Worm (Caenorhabditis elegans) whole organism, L3 larva: ENCODE data around the gene R186.8.

Source experiments
- R02D3.7 ChIP-seq: fragments of 150-350 bp; optimal IDR thresholded peaks from 2 replicates; lab custom pipeline; 2014; ENCODE audit warnings: missing biosample characterization, missing genetic modification characterization
- ZK546.5 ChIP-seq: sonication (generic microtip); optimal IDR thresholded peaks from 2 replicates; lab custom pipeline; 2017; ENCODE audit warnings: missing biosample characterization, missing genetic modification characterization
- aly-2 ChIP-seq: fragments of 150-350 bp; optimal IDR thresholded peaks from 2 replicates; lab custom pipeline; 2014; ENCODE audit warnings: missing biosample characterization, missing genetic modification characterization
- ceh-16 ChIP-seq: sonication (generic microtip); optimal IDR thresholded peaks from 2 replicates; lab custom pipeline; 2017; ENCODE audit warnings: missing biosample characterization, missing genetic modification characterization
- ceh-28 ChIP-seq: fragments of 150-350 bp; optimal IDR thresholded peaks from 2 replicates; lab custom pipeline; 2014; ENCODE audit warnings: missing biosample characterization, missing genetic modification reagents, missing genetic modification characterization
- ceh-9 ChIP-seq: sonication (generic microtip); optimal IDR thresholded peaks from 2 replicates; lab custom pipeline; 2018; ENCODE audit warnings: missing biosample characterization, missing genetic modification characterization
- egl-27 ChIP-seq: sonication (generic microtip); optimal IDR thresholded peaks from 4 replicates; lab custom pipeline; 2017; ENCODE audit warnings: missing biosample characterization, missing genetic modification reagents, missing genetic modification characterization
- egl-5 ChIP-seq: fragments of 150-350 bp; optimal IDR thresholded peaks from 2 replicates; lab custom pipeline; 2017; ENCODE audit warnings: missing biosample characterization, missing genetic modification reagents, missing genetic modification characterization, inconsistent platforms
- elt-1 ChIP-seq: fragments of 150-350 bp; optimal IDR thresholded peaks from 2 replicates; lab custom pipeline; 2014; ENCODE audit warnings: missing biosample characterization, missing genetic modification characterization
- elt-2 ChIP-seq: sonication (generic microtip); optimal IDR thresholded peaks from 2 replicates; lab custom pipeline; 2016; ENCODE audit warnings: missing genetic modification reagents, mild to moderate bottlenecking, missing genetic modification characterization, missing compliant biosample characterization
- eor-1 ChIP-seq, 2 experiments: fragments of 150-350 bp; optimal IDR thresholded peaks; 2 replicates each; lab custom pipeline; 2014 to 2018; ENCODE audit warnings: missing biosample characterization in 2 of 2, missing genetic modification characterization in 2 of 2
- fkh-10 ChIP-seq: sonication (generic microtip); optimal IDR thresholded peaks from 2 replicates; lab custom pipeline; 2017; ENCODE audit warnings: missing biosample characterization, missing genetic modification reagents, missing genetic modification characterization
- fkh-2 ChIP-seq: fragments of 150-350 bp; optimal IDR thresholded peaks from 2 replicates; lab custom pipeline; 2014; ENCODE audit warnings: missing biosample characterization, missing genetic modification reagents, missing genetic modification characterization
- fos-1 ChIP-seq: fragments of 150-350 bp; optimal IDR thresholded peaks from 2 replicates; lab custom pipeline; 2014; ENCODE audit warnings: missing biosample characterization, missing genetic modification characterization
- hmg-11 ChIP-seq: sonication (generic microtip); optimal IDR thresholded peaks from 2 replicates; lab custom pipeline; 2016; ENCODE audit warnings: missing genetic modification characterization, missing compliant biosample characterization
- jun-1 ChIP-seq: fragments of 150-350 bp; optimal IDR thresholded peaks from 2 replicates; lab custom pipeline; 2014; ENCODE audit warnings: missing biosample characterization, missing genetic modification reagents, missing genetic modification characterization
- lin-15B ChIP-seq: fragments of 150-350 bp; optimal IDR thresholded peaks from 2 replicates; lab custom pipeline; 2014; ENCODE audit warnings: missing biosample characterization, missing genetic modification characterization
- lin-39 ChIP-seq: fragments of 150-350 bp; optimal IDR thresholded peaks from 2 replicates; lab custom pipeline; 2018; ENCODE audit warnings: missing biosample characterization, missing genetic modification reagents, missing genetic modification characterization
- lsy-12 ChIP-seq: sonication (generic microtip); optimal IDR thresholded peaks from 2 replicates; lab custom pipeline; 2016; ENCODE audit warnings: mild to moderate bottlenecking, missing genetic modification characterization, missing compliant biosample characterization
- mdl-1 ChIP-seq: fragments of 150-350 bp; optimal IDR thresholded peaks from 2 replicates; lab custom pipeline; 2014; ENCODE audit warnings: missing biosample characterization, missing genetic modification characterization
- nfya-1 ChIP-seq: sonication (generic microtip); optimal IDR thresholded peaks from 2 replicates; lab custom pipeline; 2017; ENCODE audit warnings: missing genetic modification characterization, mild to moderate bottlenecking, missing compliant biosample characterization, antibody characterized with exemption, moderate library complexity; ENCODE audit not compliant: insufficient read depth
- nhr-11 ChIP-seq: fragments of 150-350 bp; optimal IDR thresholded peaks from 2 replicates; lab custom pipeline; 2014; ENCODE audit warnings: missing biosample characterization, missing genetic modification characterization
- nhr-23 ChIP-seq: fragments of 150-350 bp; optimal IDR thresholded peaks from 2 replicates; lab custom pipeline; 2014; ENCODE audit warnings: missing biosample characterization, missing genetic modification reagents, missing genetic modification characterization
- nhr-237 ChIP-seq: fragments of 150-350 bp; optimal IDR thresholded peaks from 2 replicates; lab custom pipeline; 2014; ENCODE audit warnings: missing biosample characterization, missing genetic modification characterization
- nhr-25 ChIP-seq: sonication (generic microtip); optimal IDR thresholded peaks from 2 replicates; lab custom pipeline; 2017; ENCODE audit warnings: missing biosample characterization, missing genetic modification characterization
- nhr-28 ChIP-seq: fragments of 150-350 bp; optimal IDR thresholded peaks from 2 replicates; lab custom pipeline; 2014; ENCODE audit warnings: missing biosample characterization, missing genetic modification characterization
- nhr-67 ChIP-seq: fragments of 150-350 bp; optimal IDR thresholded peaks from 2 replicates; lab custom pipeline; 2014; ENCODE audit warnings: missing biosample characterization, missing genetic modification characterization
- nhr-76 ChIP-seq: fragments of 150-350 bp; sonication (generic microtip); optimal IDR thresholded peaks from 5 replicates; lab custom pipeline; 2014; ENCODE audit warnings: missing biosample characterization, missing genetic modification characterization
- nhr-77 ChIP-seq: fragments of 150-350 bp; optimal IDR thresholded peaks from 2 replicates; lab custom pipeline; 2014; ENCODE audit warnings: missing biosample characterization, missing genetic modification characterization
- pha-4 ChIP-seq: fragments of 150-350 bp; optimal IDR thresholded peaks from 2 replicates; lab custom pipeline; 2014; ENCODE audit warnings: missing biosample characterization, missing genetic modification reagents, missing genetic modification characterization
- pqm-1 ChIP-seq: fragments of 150-350 bp; optimal IDR thresholded peaks from 2 replicates; lab custom pipeline; 2017; ENCODE audit warnings: missing biosample characterization, missing genetic modification characterization, inconsistent platforms
- sea-2 ChIP-seq: fragments of 150-350 bp; sonication (generic microtip); optimal IDR thresholded peaks from 4 replicates; lab custom pipeline; 2014; ENCODE audit warnings: missing biosample characterization, missing genetic modification reagents, missing genetic modification characterization
- skn-1 ChIP-seq: fragments of 150-350 bp; optimal IDR thresholded peaks from 2 replicates; lab custom pipeline; 2014; ENCODE audit warnings: missing biosample characterization, missing genetic modification characterization
- snpc-4 ChIP-seq: fragments of 150-350 bp; optimal IDR thresholded peaks from 2 replicates; lab custom pipeline; 2014; ENCODE audit warnings: missing biosample characterization, missing genetic modification characterization
- tbx-2 ChIP-seq: sonication (generic microtip); optimal IDR thresholded peaks from 2 replicates; lab custom pipeline; 2016; ENCODE audit warnings: mild to moderate bottlenecking, missing genetic modification characterization, missing compliant biosample characterization
- unc-39 ChIP-seq: sonication (generic microtip); optimal IDR thresholded peaks from 4 replicates; lab custom pipeline; 2017; ENCODE audit warnings: missing biosample characterization, missing genetic modification characterization
- unc-62 ChIP-seq: fragments of 150-350 bp; sonication (generic microtip); optimal IDR thresholded peaks from 4 replicates; lab custom pipeline; 2014; ENCODE audit warnings: missing biosample characterization, missing genetic modification reagents, missing genetic modification characterization
- zag-1 ChIP-seq: fragments of 150-350 bp; optimal IDR thresholded peaks from 2 replicates; lab custom pipeline; 2014; ENCODE audit warnings: missing biosample characterization, missing genetic modification characterization
- ztf-11 ChIP-seq: fragments of 150-350 bp; optimal IDR thresholded peaks from 2 replicates; lab custom pipeline; 2014; ENCODE audit warnings: missing biosample characterization, missing genetic modification characterization

Gene R186.8

ce11 chrV:13009843-13010242 is 42.1 kb upstream of the R186.8 start:
- no peak for TF ChIP-seq lsy-12 (tag; lab: Kevin White, UChicago)
- no peak for TF ChIP-seq fos-1 (tag; lab: Kevin White, UChicago)
- TF ChIP-seq fkh-10 (GFP tag; lab: Kevin White, UChicago), result no peak
- TF ChIP-seq ceh-9 (tag; lab: Kevin White, UChicago), result no peak
- no peak for TF ChIP-seq lin-39 (tag; lab: Kevin White, UChicago)
- no peak for TF ChIP-seq eor-1 (tag; optimal IDR thresholded peaks at IDR 0.05; lab: Kevin White, UChicago)
- no peak for TF ChIP-seq nhr-67
- peak; percentile 58 for TF ChIP-seq nfya-1 (tag; lab: Kevin White, UChicago)
- TF ChIP-seq pqm-1, result no peak
- TF ChIP-seq fkh-2 (tag; lab: Kevin White, UChicago), result no peak
- peak; percentile 23 for TF ChIP-seq egl-5 (tag; lab: Kevin White, UChicago)
- TF ChIP-seq ztf-11 (tag; lab: Kevin White, UChicago), result no peak
- peak; percentile 2 for TF ChIP-seq pha-4
- no peak for TF ChIP-seq sea-2 (GFP tag; lab: Kevin White, UChicago)
- TF ChIP-seq nhr-77 (tag; lab: Kevin White, UChicago), result no peak
- TF ChIP-seq lin-15B, result no peak
- peak; percentile 14 for TF ChIP-seq ceh-28 (tag; lab: Kevin White, UChicago)
- no peak for TF ChIP-seq mdl-1 (tag; lab: Kevin White, UChicago)
- peak; percentile 25 for TF ChIP-seq elt-2 (tag; lab: Kevin White, UChicago)
- no peak for TF ChIP-seq tbx-2 (tag; lab: Kevin White, UChicago)
- no peak for TF ChIP-seq aly-2 (tag; lab: Kevin White, UChicago)
- TF ChIP-seq zag-1 (tag; lab: Kevin White, UChicago), result no peak
- peak; percentile 1 for TF ChIP-seq nhr-25 (tag; lab: Kevin White, UChicago)
- no peak for TF ChIP-seq nhr-28 (tag; lab: Kevin White, UChicago)
- TF ChIP-seq hmg-11 (tag; lab: Kevin White, UChicago), result no peak

- no peak for TF ChIP-seq skn-1 (tag; lab: Kevin White, UChicago)
- TF ChIP-seq hmg-11 (tag; lab: Kevin White, UChicago), result no peak
- TF ChIP-seq sea-2 (GFP tag; lab: Kevin White, UChicago), result no peak
- no peak for TF ChIP-seq nhr-25 (tag; lab: Kevin White, UChicago)
- TF ChIP-seq unc-62 (GFP tag; lab: Kevin White, UChicago), result no peak
- TF ChIP-seq pqm-1, result no peak
- TF ChIP-seq snpc-4 (tag; lab: Kevin White, UChicago), result no peak
- TF ChIP-seq tbx-2 (tag; lab: Kevin White, UChicago), result no peak
- no peak for TF ChIP-seq nhr-77 (tag; lab: Kevin White, UChicago)
- TF ChIP-seq pha-4, result no peak
- TF ChIP-seq egl-27 (tag; lab: Kevin White, UChicago), result no peak
- no peak for TF ChIP-seq nhr-67
- TF ChIP-seq fos-1 (tag; lab: Kevin White, UChicago), result no peak
- TF ChIP-seq ceh-16 (tag; lab: Kevin White, UChicago), result no peak
- no peak for TF ChIP-seq elt-1 (tag; lab: Kevin White, UChicago)
- TF ChIP-seq fkh-10 (GFP tag; lab: Kevin White, UChicago), result no peak
- no peak for TF ChIP-seq eor-1 (tag; optimal IDR thresholded peaks at IDR 0.05; lab: Kevin White, UChicago)
- TF ChIP-seq nhr-76 (tag; lab: Kevin White, UChicago), result no peak
These were observed 41.5 kb upstream of the R186.8 start for ce11 chrV:13009271-13009670.

- TF ChIP-seq lsy-12 (tag; lab: Kevin White, UChicago) (no peak), fkh-2 (tag; lab: Kevin White, UChicago) (no peak), nhr-25 (tag; lab: Kevin White, UChicago) (no peak), nhr-77 (tag; lab: Kevin White, UChicago) (no peak), skn-1 (tag; lab: Kevin White, UChicago) (no peak)
These were observed 41.0 kb upstream of the R186.8 start, which contains the start of gene F15B9.10 for ce11 chrV:13008825-13009224. Gene F15B9.10 (minus strand): TSS chrV:13008925.

DNA sequence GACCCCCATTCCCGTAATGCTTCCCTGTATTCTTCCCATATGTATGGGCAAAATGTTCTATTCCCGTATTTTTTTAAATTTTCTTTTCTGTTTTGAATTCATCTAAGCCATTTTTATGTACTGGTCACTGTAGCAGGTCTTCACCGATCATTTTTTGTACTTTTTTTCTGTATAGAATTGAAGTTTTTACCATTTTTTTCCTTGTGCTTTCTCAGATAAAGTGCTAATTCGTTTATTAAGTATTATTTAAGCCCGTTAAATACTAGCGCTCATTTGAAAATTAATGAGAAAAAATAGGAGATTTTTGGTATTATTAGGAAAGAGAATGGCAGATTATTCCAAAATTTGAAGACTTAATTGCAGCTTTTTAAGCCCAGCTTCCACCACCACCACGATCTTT is 39.0 kb upstream of the R186.8 start:
- TF ChIP-seq nhr-23 (tag; lab: Kevin White, UChicago), result no peak
- no peak for TF ChIP-seq hmg-11 (tag; lab: Kevin White, UChicago)
- TF ChIP-seq pqm-1, result no peak
- no peak for TF ChIP-seq fkh-10 (GFP tag; lab: Kevin White, UChicago)
- no peak for TF ChIP-seq nhr-237 (tag; lab: Kevin White, UChicago)
- no peak for TF ChIP-seq ZK546.5 (tag; lab: Kevin White, UChicago)
- no peak for TF ChIP-seq eor-1 (tag; optimal IDR thresholded peaks at IDR 0.05; lab: Kevin White, UChicago)
- no peak for TF ChIP-seq sea-2 (GFP tag; lab: Kevin White, UChicago)
- TF ChIP-seq ztf-11 (tag; lab: Kevin White, UChicago), result no peak
- TF ChIP-seq aly-2 (tag; lab: Kevin White, UChicago), result no peak
- TF ChIP-seq nhr-11 (tag; lab: Kevin White, UChicago), result no peak
- TF ChIP-seq R02D3.7 (tag; lab: Kevin White, UChicago), result no peak
- TF ChIP-seq elt-1 (tag; lab: Kevin White, UChicago), result no peak
- no peak for TF ChIP-seq jun-1
- TF ChIP-seq tbx-2 (tag; lab: Kevin White, UChicago), result no peak
- no peak for TF ChIP-seq unc-39 (tag; lab: Kevin White, UChicago)
